Fruit fly (Drosophila melanogaster) ovary, adult (tissue): ENCODE measurements around the gene CG18766.

Experiments used
- CG17801 ChIP-seq: fragments of 200-800 bp; optimal IDR thresholded peaks from 2 replicates; lab custom pipeline; 2019; ENCODE audit warnings: missing biosample characterization, mild to moderate bottlenecking, missing genetic modification characterization, moderate library complexity; ENCODE audit not compliant: partially characterized antibody

CG18766 gene

dm6 chr3R:27209561-27210275 lies 35.3 kb downstream of the CG18766 start:
- TF ChIP-seq CG17801 = no peak

- TF ChIP-seq CG17801 = no peak
Observed at dm6 chr3R:27208724-27209343, 36.2 kb downstream of the CG18766 start.

- no peak for TF ChIP-seq CG17801
Observed at dm6 chr3R:27204694-27205414, 40.2 kb downstream of the CG18766 start.

- no peak for TF ChIP-seq CG17801
Observed at dm6 chr3R:27203856-27204255, 41.2 kb downstream of the CG18766 start.

- no peak for TF ChIP-seq CG17801
Observed at dm6 chr3R:27202330-27202729, 42.7 kb downstream of the CG18766 start.

- TF ChIP-seq CG17801 = no peak
Observed at dm6 chr3R:27201538-27202281, 43.3 kb downstream of the CG18766 start.

- no peak for TF ChIP-seq CG17801
Observed at dm6 chr3R:27198883-27199780, 45.9 kb downstream of the CG18766 start.

dm6 chr3R:27197581-27197980 lies 47.5 kb downstream of the CG18766 start:
- TF ChIP-seq CG17801 = no peak

dm6 chr3R:27196866-27197265 lies 48.2 kb downstream of the CG18766 start:
- no peak for TF ChIP-seq CG17801

dm6 chr3R:27194106-27194505 lies 50.9 kb downstream of the CG18766 start, which contains the start of gene Ser:
Gene Ser, minus strand, starts transcription at chr3R:27194267.
- TF ChIP-seq CG17801 = no peak

- TF ChIP-seq CG17801 = no peak
Observed at dm6 chr3R:27193079-27193478, 52.0 kb downstream of the CG18766 start.
